Worm (Caenorhabditis elegans) whole organism, young adult: ENCODE measurements around the gene mdt-9.

Source experiments
- B0035.1 ChIP-seq: sonication (generic microtip); optimal IDR thresholded peaks from 2 replicates; lab custom pipeline; 2016; ENCODE audit warnings: missing genetic modification characterization, mild to moderate bottlenecking, missing compliant biosample characterization, missing genotype, missing genetic modification reagents
- C06A6.2 ChIP-seq: fragments of 200-800 bp; sonication (Bioruptor generic); conservative IDR thresholded peaks from 2 replicates; pipeline ENCODE4 v1.3.6; 2022; ENCODE audit warnings: missing genetic modification characterization, missing compliant biosample characterization
- C17E4.6 ChIP-seq: fragments of 200-800 bp; sonication (Bioruptor generic); IDR thresholded peaks from 2 replicates; pipeline ENCODE4 v1.3.6; 2022; ENCODE audit warnings: missing genetic modification reagents, missing genetic modification characterization, missing compliant biosample characterization
- D2030.7 ChIP-seq: fragments of 200-800 bp; sonication (Bioruptor generic); IDR thresholded peaks from 2 replicates; pipeline ENCODE4 v1.3.6; 2022; ENCODE audit warnings: missing genetic modification reagents, missing genetic modification characterization, missing compliant biosample characterization
- F22D6.2 ChIP-seq: sonication (generic microtip); optimal IDR thresholded peaks from 2 replicates; lab custom pipeline; 2016; ENCODE audit warnings: mild to moderate bottlenecking, missing genetic modification characterization, missing compliant biosample characterization
- F52B5.7 ChIP-seq: sonication (generic microtip); optimal IDR thresholded peaks from 2 replicates; lab custom pipeline; 2016; ENCODE audit warnings: mild to moderate bottlenecking, missing genetic modification characterization, missing compliant biosample characterization
- F55B11.4 ChIP-seq: sonication (generic microtip); optimal IDR thresholded peaks from 2 replicates; lab custom pipeline; 2016; ENCODE audit warnings: missing compliant biosample characterization, missing genetic modification characterization, borderline replicate concordance; ENCODE audit not compliant: insufficient read depth
- F57C9.4 ChIP-seq: sonication (generic microtip); optimal IDR thresholded peaks from 2 replicates; lab custom pipeline; 2017; ENCODE audit warnings: mild to moderate bottlenecking, missing genetic modification characterization, missing compliant biosample characterization
- Y67H2A.10 ChIP-seq: fragments of 200-800 bp; sonication (Bioruptor generic); conservative IDR thresholded peaks from 2 replicates; pipeline ENCODE4 v1.3.6; 2022; ENCODE audit warnings: missing genetic modification reagents, missing genetic modification characterization, missing compliant biosample characterization
- Y79H2A.3 ChIP-seq: fragments of 200-800 bp; sonication (Bioruptor generic); conservative IDR thresholded peaks from 2 replicates; pipeline ENCODE4 v1.3.6; 2022; ENCODE audit warnings: missing genetic modification reagents, missing genetic modification characterization, missing compliant biosample characterization
- Y95B8A.8 ChIP-seq: fragments of 200-800 bp; sonication (Bioruptor generic); IDR thresholded peaks from 2 replicates; pipeline ENCODE4 v1.3.6; 2022; ENCODE audit warnings: missing genetic modification reagents, missing genetic modification characterization, missing compliant biosample characterization
- ZK185.1 ChIP-seq: sonication (generic microtip); optimal IDR thresholded peaks from 2 replicates; lab custom pipeline; 2016; ENCODE audit warnings: mild to moderate bottlenecking, missing genetic modification characterization, missing compliant biosample characterization; ENCODE audit not compliant: poor library complexity, severe bottlenecking
- akir-1 ChIP-seq: fragments of 200-800 bp; sonication (Bioruptor generic); optimal IDR thresholded peaks from 2 replicates; lab custom pipeline; 2018; ENCODE audit warnings: mild to moderate bottlenecking, missing genetic modification characterization, moderate library complexity, missing compliant biosample characterization
- aptf-2 ChIP-seq: fragments of 200-800 bp; sonication (Bioruptor generic); conservative IDR thresholded peaks from 2 replicates; pipeline ENCODE4 v1.3.6; 2022; ENCODE audit warnings: missing genetic modification reagents, missing genetic modification characterization, missing compliant biosample characterization
- ccch-3 ChIP-seq: fragments of 200-800 bp; sonication (Bioruptor generic); optimal IDR thresholded peaks from 2 replicates; lab custom pipeline; 2018; ENCODE audit warnings: mild to moderate bottlenecking, missing genetic modification characterization, missing compliant biosample characterization
- cebp-2 ChIP-seq: fragments of 200-800 bp; sonication (Bioruptor generic); IDR thresholded peaks from 2 replicates; pipeline ENCODE4 v1.3.6; 2022; ENCODE audit warnings: missing genetic modification characterization, missing compliant biosample characterization
- ceh-91 ChIP-seq: fragments of 200-800 bp; sonication (Bioruptor generic); IDR thresholded peaks from 2 replicates; pipeline ENCODE4 v1.3.6; 2022; ENCODE audit warnings: missing genetic modification reagents, missing genetic modification characterization, missing compliant biosample characterization
- die-1 ChIP-seq: sonication (generic microtip); optimal IDR thresholded peaks from 2 replicates; lab custom pipeline; 2016; ENCODE audit warnings: missing genotype, mild to moderate bottlenecking, missing genetic modification characterization, missing compliant biosample characterization
- dox-1 ChIP-seq: fragments of 200-800 bp; sonication (Bioruptor generic); IDR thresholded peaks from 2 replicates; pipeline ENCODE4 v1.3.6; 2022; ENCODE audit warnings: missing genetic modification reagents, missing genetic modification characterization, missing compliant biosample characterization
- dpff-1 ChIP-seq: sonication (generic microtip); optimal IDR thresholded peaks from 2 replicates; lab custom pipeline; 2017; ENCODE audit warnings: mild to moderate bottlenecking, missing genetic modification characterization, missing compliant biosample characterization
- efl-1 ChIP-seq: fragments of 150-350 bp; optimal IDR thresholded peaks from 2 replicates; lab custom pipeline; 2014; ENCODE audit warnings: missing biosample characterization, missing genetic modification reagents, missing genetic modification characterization
- egl-18 ChIP-seq: fragments of 200-800 bp; sonication (Bioruptor generic); IDR thresholded peaks from 2 replicates; pipeline ENCODE4 v1.3.6; 2022; ENCODE audit warnings: missing genetic modification reagents, missing genetic modification characterization, missing compliant biosample characterization
- ekl-4 ChIP-seq: fragments of 200-800 bp; sonication (Bioruptor generic); IDR thresholded peaks from 2 replicates; pipeline ENCODE4 v1.3.6; 2022; ENCODE audit warnings: missing genetic modification reagents, missing genetic modification characterization, missing compliant biosample characterization
- ets-4 ChIP-seq: fragments of 200-800 bp; sonication (Bioruptor generic); optimal IDR thresholded peaks from 2 replicates; lab custom pipeline; 2018; ENCODE audit warnings: mild to moderate bottlenecking, missing genetic modification characterization, missing compliant biosample characterization
- fkh-3 ChIP-seq: sonication (generic microtip); optimal IDR thresholded peaks from 2 replicates; lab custom pipeline; 2016; ENCODE audit warnings: mild to moderate bottlenecking, missing genetic modification characterization, missing compliant biosample characterization
- gei-17 ChIP-seq: fragments of 200-800 bp; sonication (Bioruptor generic); optimal IDR thresholded peaks from 2 replicates; lab custom pipeline; 2018; ENCODE audit warnings: mild to moderate bottlenecking, missing genetic modification characterization, missing compliant biosample characterization
- hlh-12 ChIP-seq: sonication (generic microtip); optimal IDR thresholded peaks from 2 replicates; lab custom pipeline; 2016; ENCODE audit warnings: missing genetic modification characterization, missing compliant biosample characterization
- hlh-26 ChIP-seq: fragments of 200-800 bp; sonication (Bioruptor generic); conservative IDR thresholded peaks from 2 replicates; pipeline ENCODE4 v1.3.6; 2022; ENCODE audit warnings: missing genetic modification reagents, missing genetic modification characterization, missing compliant biosample characterization
- hmg-20 ChIP-seq: fragments of 200-800 bp; sonication (Bioruptor generic); IDR thresholded peaks from 2 replicates; pipeline ENCODE4 v1.3.6; 2022; ENCODE audit warnings: missing genetic modification reagents, missing genetic modification characterization, missing compliant biosample characterization
- let-526 ChIP-seq: fragments of 200-800 bp; sonication (Bioruptor generic); IDR thresholded peaks from 2 replicates; pipeline ENCODE4 v1.3.6; 2022; ENCODE audit warnings: missing genetic modification reagents, missing genetic modification characterization, missing compliant biosample characterization
- let-607 ChIP-seq, 2 experiments: fragments of 200-800 bp in 1 of 2; sonication (Bioruptor generic) in 1 of 2; sonication (generic microtip) in 1 of 2; optimal IDR thresholded peaks; 2 replicates each; lab custom pipeline; 2016 to 2018; ENCODE audit warnings: mild to moderate bottlenecking in 2 of 2, missing compliant biosample characterization in 2 of 2, missing genetic modification characterization in 2 of 2, moderate library complexity in 2 of 2, missing genotype in 1 of 2
- lin-35 ChIP-seq, 3 experiments: fragments of 150-350 bp in 2 of 3; sonication (generic microtip) in 1 of 3; optimal IDR thresholded peaks; 2 replicates each; lab custom pipeline; 2014 to 2018; ENCODE audit warnings: missing biosample characterization in 3 of 3, missing genetic modification characterization in 3 of 3, missing genetic modification reagents in 3 of 3
- lsl-1 ChIP-seq: fragments of 200-800 bp; sonication (Bioruptor generic); optimal IDR thresholded peaks from 2 replicates; lab custom pipeline; 2018; ENCODE audit warnings: mild to moderate bottlenecking, missing genetic modification characterization, moderate library complexity, missing compliant biosample characterization
- lsy-27 ChIP-seq: sonication (generic microtip); optimal IDR thresholded peaks from 2 replicates; lab custom pipeline; 2017; ENCODE audit warnings: missing genetic modification characterization, mild to moderate bottlenecking, missing compliant biosample characterization, antibody characterized with exemption, missing genotype, borderline replicate concordance; ENCODE audit not compliant: insufficient read depth
- mcd-1 ChIP-seq: fragments of 200-800 bp; sonication (Bioruptor generic); IDR thresholded peaks from 2 replicates; pipeline ENCODE4 v1.3.6; 2022; ENCODE audit warnings: missing genetic modification reagents, missing genetic modification characterization, missing compliant biosample characterization
- mel-28 ChIP-seq: sonication (generic microtip); optimal IDR thresholded peaks from 2 replicates; lab custom pipeline; 2016; ENCODE audit warnings: borderline replicate concordance, mild to moderate bottlenecking, missing genetic modification characterization, missing compliant biosample characterization
- nhr-179 ChIP-seq: sonication (generic microtip); optimal IDR thresholded peaks from 2 replicates; lab custom pipeline; 2016; ENCODE audit warnings: mild to moderate bottlenecking, missing genetic modification characterization, missing compliant biosample characterization
- nhr-80 ChIP-seq: sonication (generic microtip); optimal IDR thresholded peaks from 2 replicates; lab custom pipeline; 2016; ENCODE audit warnings: missing genetic modification characterization, missing compliant biosample characterization
- nhr-90 ChIP-seq: sonication (generic microtip); optimal IDR thresholded peaks from 2 replicates; lab custom pipeline; 2016; ENCODE audit warnings: missing genotype, mild to moderate bottlenecking, missing genetic modification characterization, missing compliant biosample characterization
- pbrm-1 ChIP-seq: fragments of 200-800 bp; sonication (Bioruptor generic); IDR thresholded peaks from 2 replicates; pipeline ENCODE4 v1.3.6; 2022; ENCODE audit warnings: missing genetic modification reagents, missing genetic modification characterization, missing compliant biosample characterization
- rcor-1 ChIP-seq: fragments of 200-800 bp; sonication (Bioruptor generic); IDR thresholded peaks from 2 replicates; pipeline ENCODE4 v1.3.6; 2022; ENCODE audit warnings: missing genetic modification reagents, missing genetic modification characterization, missing compliant biosample characterization
- repo-1 ChIP-seq: sonication (generic microtip); optimal IDR thresholded peaks from 2 replicates; lab custom pipeline; 2017; ENCODE audit warnings: mild to moderate bottlenecking, missing genetic modification characterization, missing compliant biosample characterization
- snpc-3.4 ChIP-seq: sonication (generic microtip); optimal IDR thresholded peaks from 2 replicates; lab custom pipeline; 2017; ENCODE audit warnings: missing genetic modification characterization, mild to moderate bottlenecking, missing compliant biosample characterization, antibody characterized with exemption, moderate library complexity, missing genotype, missing genetic modification reagents
- tbp1 ChIP-seq: fragments of 200-800 bp; sonication (Bioruptor generic); optimal IDR thresholded peaks from 2 replicates; lab custom pipeline; 2018; ENCODE audit warnings: mild to moderate bottlenecking, missing genetic modification characterization, missing compliant biosample characterization
- tlf-1 ChIP-seq: fragments of 200-800 bp; sonication (Bioruptor generic); optimal IDR thresholded peaks from 2 replicates; lab custom pipeline; 2018; ENCODE audit warnings: mild to moderate bottlenecking, missing genetic modification characterization, missing compliant biosample characterization
- ztf-22 ChIP-seq: fragments of 200-800 bp; sonication (Bioruptor generic); optimal IDR thresholded peaks from 2 replicates; lab custom pipeline; 2018; ENCODE audit warnings: mild to moderate bottlenecking, missing genetic modification characterization, moderate library complexity, missing compliant biosample characterization
- ztf-28 ChIP-seq: fragments of 200-800 bp; sonication (Bioruptor generic); IDR thresholded peaks from 2 replicates; pipeline ENCODE4 v1.3.6; 2022; ENCODE audit warnings: missing genetic modification reagents, missing genetic modification characterization, missing compliant biosample characterization
- ztf-3 ChIP-seq: fragments of 200-800 bp; sonication (Bioruptor generic); optimal IDR thresholded peaks from 2 replicates; lab custom pipeline; 2018; ENCODE audit warnings: mild to moderate bottlenecking, missing genetic modification characterization, missing compliant biosample characterization
- ztf-6 ChIP-seq: fragments of 200-800 bp; sonication (Bioruptor generic); IDR thresholded peaks from 2 replicates; pipeline ENCODE4 v1.3.6; 2022; ENCODE audit warnings: missing genetic modification reagents, missing genetic modification characterization, missing compliant biosample characterization

mdt-9 gene

ce11 chrIV:13415739-13416271 lies 29.6 kb downstream of the mdt-9 start, which contains the start of the genes pik-1 and aptf-2 (continued):
- TF ChIP-seq efl-1 (GFP tag; lab: Kevin White, UChicago): peak; percentile 91
- no peak for TF ChIP-seq F52B5.7 (tag; lab: Kevin White, UChicago)
- no peak for TF ChIP-seq mcd-1 (GFP tag; lab: Robert Waterston, UW)
- no peak for TF ChIP-seq Y95B8A.8 (GFP tag; lab: Robert Waterston, UW)
- TF ChIP-seq ztf-3 (GFP tag; lab: Kevin White, UChicago): no peak
- TF ChIP-seq lin-35 (GFP tag; optimal IDR thresholded peaks at IDR 0.05; lab: Kevin White, UChicago): peak in 1 of 3 experiments; percentile 3
- TF ChIP-seq let-526: no peak
- TF ChIP-seq lsl-1: peak; percentile 13
- TF ChIP-seq F57C9.4 (tag; lab: Kevin White, UChicago): no peak
- TF ChIP-seq dpff-1: no peak
- TF ChIP-seq mel-28 (tag; lab: Kevin White, UChicago): no peak
- no peak for TF ChIP-seq lsy-27 (tag; lab: Kevin White, UChicago)
- no peak for TF ChIP-seq nhr-80
- TF ChIP-seq ccch-3 (GFP tag; lab: Kevin White, UChicago): no peak
- TF ChIP-seq let-607 (tag; optimal IDR thresholded peaks at IDR 0.05; lab: Kevin White, UChicago): no peak
- TF ChIP-seq tbp1 (GFP tag; lab: Kevin White, UChicago): no peak
- no peak for TF ChIP-seq snpc-3.4 (tag; lab: Kevin White, UChicago)
- no peak for TF ChIP-seq cebp-2 (GFP tag; lab: Robert Waterston, UW)
- no peak for TF ChIP-seq dox-1
- no peak for TF ChIP-seq ekl-4 (GFP tag; lab: Robert Waterston, UW)
- no peak for TF ChIP-seq gei-17 (GFP tag; lab: Kevin White, UChicago)
- TF ChIP-seq ztf-22 (GFP tag; lab: Kevin White, UChicago): no peak
- TF ChIP-seq die-1: no peak
- TF ChIP-seq hmg-20 (GFP tag; lab: Robert Waterston, UW): no peak
- TF ChIP-seq C17E4.6 (GFP tag; lab: Robert Waterston, UW): no peak
- no peak for TF ChIP-seq ZK185.1
- 0 out of 2 replicates have a peak, but pooled peaks have one; percentile 13 for TF ChIP-seq ceh-91 (GFP tag; lab: Robert Waterston, UW)
- no peak for TF ChIP-seq pbrm-1 (GFP tag; lab: Robert Waterston, UW)
- TF ChIP-seq akir-1: no peak
- TF ChIP-seq tlf-1 (GFP tag; lab: Kevin White, UChicago): no peak
- TF ChIP-seq ztf-28 (GFP tag; lab: Robert Waterston, UW): no peak
- TF ChIP-seq F22D6.2 (tag; lab: Kevin White, UChicago): no peak
- peak; percentile 48 for TF ChIP-seq D2030.7 (GFP tag; lab: Robert Waterston, UW)
- TF ChIP-seq ets-4 (GFP tag; lab: Kevin White, UChicago): no peak
- TF ChIP-seq nhr-90 (tag; lab: Kevin White, UChicago): no peak
- TF ChIP-seq repo-1: no peak
- TF ChIP-seq nhr-179 (tag; lab: Kevin White, UChicago): no peak
- no peak for TF ChIP-seq C06A6.2 (GFP tag; lab: Robert Waterston, UW)
- no peak for TF ChIP-seq hlh-12 (tag; lab: Kevin White, UChicago)
- no peak for TF ChIP-seq rcor-1 (GFP tag; lab: Robert Waterston, UW)
- no peak for TF ChIP-seq egl-18 (GFP tag; lab: Robert Waterston, UW)
- no peak for TF ChIP-seq aptf-2
- TF ChIP-seq Y67H2A.10 (GFP tag; lab: Robert Waterston, UW): no peak
- TF ChIP-seq F55B11.4 (tag; lab: Kevin White, UChicago): no peak
- TF ChIP-seq ztf-6 (GFP tag; lab: Robert Waterston, UW): no peak
- no peak for TF ChIP-seq B0035.1 (tag; lab: Kevin White, UChicago)
- TF ChIP-seq Y79H2A.3 (GFP tag; lab: Robert Waterston, UW): no peak
- no peak for TF ChIP-seq fkh-3
- TF ChIP-seq hlh-26 (GFP tag; lab: Robert Waterston, UW): no peak
